Fruit fly (Drosophila melanogaster): Measurements from ENCODE around the gene CG12523.

- no peak for TF ChIP-seq exex (tag; optimal IDR thresholded peaks at IDR 0.05)
- TF ChIP-seq gce (GFP tag; IDR thresholded peaks at IDR 0.05), result peak; percentile 80; the same call in 2 of the 3 replicates
- peak; percentile 71; the same call in 2 of the 3 replicates for TF ChIP-seq dysf (GFP tag; IDR thresholded peaks at IDR 0.05)
- TF ChIP-seq CG2129 (GFP tag; IDR thresholded peaks at IDR 0.05; ENCODE audit: partially characterized antibody), result no peak
- TF ChIP-seq CG7372 (GFP tag; IDR thresholded peaks at IDR 0.05), result peak; percentile 74
- TF ChIP-seq zen (tag; optimal IDR thresholded peaks at IDR 0.05), result peak; percentile 96
- TF ChIP-seq Rx (GFP tag; IDR thresholded peaks at IDR 0.05), result peak; percentile 66
- TF ChIP-seq CG12155 (GFP tag; optimal IDR thresholded peaks at IDR 0.05), result peak; percentile 79
- peak; percentile 79 for TF ChIP-seq salm (tag; optimal IDR thresholded peaks at IDR 0.05)
Measured at dm6 chr3L:10769218-10770018, 31.6 kb upstream of the CG12523 start.
